Worm (Caenorhabditis elegans) whole organism, L4/young adult: Measurements from ENCODE around the gene ttll-5.

Experiments
- W03F9.2 ChIP-seq: fragments of 150-350 bp; optimal IDR thresholded peaks from 2 replicates; lab custom pipeline; 2014; ENCODE audit warnings: missing biosample characterization, missing genetic modification characterization
- dao-5 ChIP-seq: sonication (generic microtip); optimal IDR thresholded peaks from 2 replicates; lab custom pipeline; 2016; ENCODE audit warnings: missing genotype, missing genetic modification characterization, moderate library complexity, missing compliant biosample characterization
- him-1 ChIP-seq: sonication (generic microtip); optimal IDR thresholded peaks from 2 replicates; lab custom pipeline; 2016; ENCODE audit warnings: missing genotype, missing genetic modification reagents, missing genetic modification characterization, missing compliant biosample characterization

ce11 chrV:11517789-11518188 lies 8.9 kb downstream of the ttll-5 start, which contains the start of gene C55A6.4:
- TF ChIP-seq him-1 (tag; lab: Kevin White, UChicago) (no peak), dao-5 (no peak), W03F9.2 (tag; lab: Kevin White, UChicago) (no peak)
